Fruit fly (Drosophila melanogaster): ENCODE measurements around the gene ValRS-m.

ValRS-m gene

dm6 chr3L:8925679-8926078 lies 38.9 kb downstream of the ValRS-m start (continued):
- TF ChIP-seq Mes4 (GFP tag; optimal IDR thresholded peaks at IDR 0.05) (peak; percentile 35), BEAF-32 (GFP tag; optimal IDR thresholded peaks at IDR 0.05) (no peak), scrt (GFP tag; optimal IDR thresholded peaks at IDR 0.05) (no peak), Abd-B (GFP tag; optimal IDR thresholded peaks at IDR 0.05) (no peak), sc (optimal IDR thresholded peaks at IDR 0.05) (no peak), sc (GFP tag; optimal IDR thresholded peaks at IDR 0.05) (peak; percentile 39), Ets65A (GFP tag) (no peak), CG18476 (GFP tag; optimal IDR thresholded peaks at IDR 0.05) (no peak), ara (GFP tag; IDR thresholded peaks at IDR 0.05) (peak; percentile 69), CG31441 (GFP tag; IDR thresholded peaks at IDR 0.05) (0 out of 2 replicates have a peak, but pooled peaks have one; percentile 35), CG3407 (GFP tag; optimal IDR thresholded peaks at IDR 0.05) (peak; percentile 73), sob (GFP tag; IDR thresholded peaks at IDR 0.05) (no peak), Sox100B (GFP tag; optimal IDR thresholded peaks at IDR 0.05) (peak; percentile 60), PHDP (tag; optimal IDR thresholded peaks at IDR 0.05) (peak; percentile 5), Usf (GFP tag; optimal IDR thresholded peaks at IDR 0.05) (no peak), tio (GFP tag; optimal IDR thresholded peaks at IDR 0.05) (no peak), bsh (GFP tag; optimal IDR thresholded peaks at IDR 0.05) (peak in 1 of 2 experiments; percentile 81), unpg (GFP tag; optimal IDR thresholded peaks at IDR 0.05) (peak; percentile 36), ap (GFP tag; IDR thresholded peaks at IDR 0.05) (no peak), TFAM (GFP tag; optimal IDR thresholded peaks at IDR 0.05) (no peak), Atf-2 (GFP tag; optimal IDR thresholded peaks at IDR 0.05) (no peak), E2f1 (GFP tag; IDR thresholded peaks at IDR 0.05) (no peak), Nf-YC (tag; optimal IDR thresholded peaks at IDR 0.05) (no peak), kah (GFP tag; optimal IDR thresholded peaks at IDR 0.05) (no peak), run (tag; optimal IDR thresholded peaks at IDR 0.05) (no peak), HHEX (GFP tag; optimal IDR thresholded peaks at IDR 0.05) (peak; percentile 28), otp (GFP tag; IDR thresholded peaks at IDR 0.05) (peak; percentile 82), CG2199 (GFP tag; IDR thresholded peaks at IDR 0.05) (no peak), ems (GFP tag; optimal IDR thresholded peaks at IDR 0.05) (no peak), ATbp (GFP tag; optimal IDR thresholded peaks at IDR 0.05) (peak; percentile 94), CG13624 (GFP tag; optimal IDR thresholded peaks at IDR 0.05) (no peak), wor (GFP tag; IDR thresholded peaks at IDR 0.05) (no peak), Med (GFP tag) (peak; percentile 54), CG12219 (GFP tag; optimal IDR thresholded peaks at IDR 0.05) (peak; percentile 27), mld (GFP tag; IDR thresholded peaks at IDR 0.05; ENCODE audit: partially characterized antibody) (no peak), zf30C (GFP tag; optimal IDR thresholded peaks at IDR 0.05) (no peak), CG11085 (GFP tag; IDR thresholded peaks at IDR 0.05) (no peak), crp (GFP tag; optimal IDR thresholded peaks at IDR 0.05) (no peak), da (GFP tag; optimal IDR thresholded peaks at IDR 0.05) (no peak), jumu (GFP tag; optimal IDR thresholded peaks at IDR 0.05) (no peak), CG18764 (GFP tag; optimal IDR thresholded peaks at IDR 0.05) (no peak), CG30431 (GFP tag; optimal IDR thresholded peaks at IDR 0.05) (no peak), sug (tag; optimal IDR thresholded peaks at IDR 0.05) (no peak), HLH3B (GFP tag; IDR thresholded peaks at IDR 0.05) (peak; percentile 42; the same call in 1 of the 2 replicates), CG6813 (GFP tag; optimal IDR thresholded peaks at IDR 0.05) (peak; percentile 48), unc-4 (GFP tag; IDR thresholded peaks at IDR 0.05; ENCODE audit: partially characterized antibody) (no peak), YL-1 (GFP tag; optimal IDR thresholded peaks at IDR 0.05) (no peak), CG4328 (GFP tag; optimal IDR thresholded peaks at IDR 0.05) (peak; percentile 28), ttk (GFP tag; IDR thresholded peaks at IDR 0.05) (0 out of 2 replicates have a peak, but pooled peaks have one; percentile 16), CG10321 (GFP tag; IDR thresholded peaks at IDR 0.05) (no peak), Dip3 (GFP tag; optimal IDR thresholded peaks at IDR 0.05) (no peak), CG10565 (GFP tag; optimal IDR thresholded peaks at IDR 0.05) (no peak)

Measured in whole organism, embryonic.